Worm (Caenorhabditis elegans): ENCODE data around the gene nlp-101.

Gene nlp-101

ce11 chrX:7838582-7838981, at the start of gene nlp-101:
Gene nlp-101 (plus strand): TSS chrX:7838882.
- TF ChIP-seq unc-39 (tag; optimal IDR thresholded peaks at IDR 0.05) = no peak
- no peak for TF ChIP-seq M03D4.4 (tag; optimal IDR thresholded peaks at IDR 0.05)
- TF ChIP-seq sptf-1 (tag; optimal IDR thresholded peaks at IDR 0.05) = no peak
- TF ChIP-seq mab-5 (tag; optimal IDR thresholded peaks at IDR 0.05) = no peak
- TF ChIP-seq elt-1 (tag; optimal IDR thresholded peaks at IDR 0.05; ENCODE audit: borderline replicate concordance, insufficient read depth) = no peak
- no peak for TF ChIP-seq drap-1 (GFP tag; optimal IDR thresholded peaks at IDR 0.05)

DNA sequence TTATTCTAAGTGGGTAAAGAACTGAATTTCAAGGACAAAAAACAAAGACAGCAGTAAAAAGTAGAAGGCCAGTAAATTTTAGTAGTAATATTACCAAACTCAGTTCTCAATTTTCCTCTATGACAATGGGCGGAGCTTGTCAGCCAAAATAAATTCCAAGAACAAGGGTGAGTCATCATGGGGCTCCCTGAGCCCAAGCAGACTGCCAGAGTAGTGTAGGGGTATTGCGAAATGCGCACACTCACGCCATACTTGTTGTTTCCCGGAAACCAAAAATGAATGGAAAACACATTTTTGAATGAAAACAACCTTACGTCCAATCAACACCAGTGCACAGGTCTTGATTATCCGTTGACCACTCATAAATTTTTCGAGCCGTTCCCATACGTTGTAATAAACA, 46.9 kb upstream of the nlp-101 start:
- TF ChIP-seq lsy-2 (tag; optimal IDR thresholded peaks at IDR 0.05) (no peak), unc-62 (GFP tag; optimal IDR thresholded peaks at IDR 0.05) (no peak), flh-1 (GFP tag; optimal IDR thresholded peaks at IDR 0.05) (no peak), drap-1 (GFP tag; optimal IDR thresholded peaks at IDR 0.05) (no peak), mab-5 (tag; optimal IDR thresholded peaks at IDR 0.05) (no peak), sem-2 (GFP tag; optimal IDR thresholded peaks at IDR 0.05) (no peak), M03D4.4 (tag; optimal IDR thresholded peaks at IDR 0.05) (no peak), ceh-39 (tag; optimal IDR thresholded peaks at IDR 0.05) (no peak), blmp-1 (tag; optimal IDR thresholded peaks at IDR 0.05) (no peak), bed-3 (GFP tag; optimal IDR thresholded peaks at IDR 0.05) (no peak), ceh-43 (GFP tag; optimal IDR thresholded peaks at IDR 0.05) (no peak), pha-4 (tag; optimal IDR thresholded peaks at IDR 0.05) (no peak), lin-13 (tag; optimal IDR thresholded peaks at IDR 0.05) (no peak), sptf-1 (tag; optimal IDR thresholded peaks at IDR 0.05) (no peak), nhr-12 (tag; optimal IDR thresholded peaks at IDR 0.05) (no peak), unc-120 (tag; optimal IDR thresholded peaks at IDR 0.05; ENCODE audit: poor library complexity, severe bottlenecking) (no peak), ztf-11 (tag; optimal IDR thresholded peaks at IDR 0.05) (no peak), nhr-76 (tag; optimal IDR thresholded peaks at IDR 0.05) (no peak)

DNA sequence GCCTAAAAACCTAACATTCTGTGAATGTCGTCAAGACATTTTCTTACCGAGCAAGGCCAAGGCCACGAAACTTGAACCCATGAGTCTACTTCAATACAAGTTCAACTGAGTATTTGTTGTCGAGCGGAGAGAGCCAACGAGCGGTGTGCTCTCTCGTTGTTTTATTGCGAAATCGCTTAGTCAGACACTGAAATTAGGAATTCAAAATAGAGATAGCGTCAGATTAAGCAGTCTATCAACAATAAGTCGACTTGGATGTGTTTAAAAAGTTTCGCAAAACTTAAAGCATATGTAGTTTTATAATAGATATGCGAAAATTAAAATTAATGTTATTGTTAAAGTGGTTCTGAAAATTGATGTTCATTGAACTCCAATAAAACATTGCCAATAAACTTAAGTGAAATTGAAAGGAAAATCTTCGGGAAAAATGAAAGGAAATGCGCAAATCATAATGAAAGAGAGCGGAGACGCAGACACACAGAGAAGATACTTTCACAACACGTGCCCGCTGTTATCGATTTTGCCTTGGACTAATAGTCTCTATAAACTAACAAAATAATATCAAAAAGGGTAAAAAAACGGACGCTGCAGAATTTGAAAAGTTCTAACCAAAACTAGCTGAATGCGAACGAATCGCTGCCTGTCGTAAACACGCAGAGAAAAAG, 45.2 kb upstream of the nlp-101 start, which contains the start of gene ZK154.6:
ZK154.6 (minus strand) TSS at position 187 of the 665 bp plus-strand sequence.
- peak; percentile 47 for TF ChIP-seq ces-1 (GFP tag; optimal IDR thresholded peaks at IDR 0.05)
- no peak for TF ChIP-seq flh-1 (GFP tag; optimal IDR thresholded peaks at IDR 0.05)
- TF ChIP-seq blmp-1 (tag; optimal IDR thresholded peaks at IDR 0.05) = peak; percentile 95

- TF ChIP-seq ham-2 (GFP tag; optimal IDR thresholded peaks at IDR 0.05) = peak; percentile 51
- peak; percentile 48 for TF ChIP-seq sptf-1 (tag; optimal IDR thresholded peaks at IDR 0.05)
- peak; percentile 19 for TF ChIP-seq mls-2 (tag; optimal IDR thresholded peaks at IDR 0.05)
- peak; percentile 6 for TF ChIP-seq ceh-43 (GFP tag; optimal IDR thresholded peaks at IDR 0.05)
- peak; percentile 46 for TF ChIP-seq cnd-1 (tag; optimal IDR thresholded peaks at IDR 0.05)
- no peak for TF ChIP-seq elt-1 (tag; optimal IDR thresholded peaks at IDR 0.05; ENCODE audit: borderline replicate concordance, insufficient read depth)
- TF ChIP-seq blmp-1 (tag; optimal IDR thresholded peaks at IDR 0.05) = no peak
- no peak for TF ChIP-seq nhr-237 (tag; optimal IDR thresholded peaks at IDR 0.05)
- no peak for TF ChIP-seq nhr-28 (tag; optimal IDR thresholded peaks at IDR 0.05)
- no peak for TF ChIP-seq elt-3 (tag; optimal IDR thresholded peaks at IDR 0.05)
- no peak for TF ChIP-seq nhr-12 (tag; optimal IDR thresholded peaks at IDR 0.05)
- TF ChIP-seq ceh-83 (GFP tag; optimal IDR thresholded peaks at IDR 0.05) = peak; percentile 62
- no peak for TF ChIP-seq zip-8 (tag; optimal IDR thresholded peaks at IDR 0.05)
- TF ChIP-seq drap-1 (GFP tag; optimal IDR thresholded peaks at IDR 0.05) = peak; percentile 20
- TF ChIP-seq lin-32 (GFP tag; optimal IDR thresholded peaks at IDR 0.05) = peak; percentile 28
- peak; percentile 19 for TF ChIP-seq sem-2 (GFP tag; optimal IDR thresholded peaks at IDR 0.05)
- no peak for TF ChIP-seq lsy-2 (tag; optimal IDR thresholded peaks at IDR 0.05)
- peak; percentile 41 for TF ChIP-seq unc-120 (tag; optimal IDR thresholded peaks at IDR 0.05; ENCODE audit: poor library complexity, severe bottlenecking)
- TF ChIP-seq tbx-8 (GFP tag; optimal IDR thresholded peaks at IDR 0.05) = peak; percentile 26
- TF ChIP-seq flh-1 (GFP tag; optimal IDR thresholded peaks at IDR 0.05) = no peak
- no peak for TF ChIP-seq nhr-2 (tag; optimal IDR thresholded peaks at IDR 0.05)
- TF ChIP-seq pha-4 (tag; optimal IDR thresholded peaks at IDR 0.05) = no peak
- peak; percentile 69 for TF ChIP-seq M03D4.4 (tag; optimal IDR thresholded peaks at IDR 0.05)
These were observed 44.4 kb upstream of the nlp-101 start for ce11 chrX:7794306-7794743.
